Fruit fly (Drosophila melanogaster): ENCODE results near the gene CG9536.

DNA sequence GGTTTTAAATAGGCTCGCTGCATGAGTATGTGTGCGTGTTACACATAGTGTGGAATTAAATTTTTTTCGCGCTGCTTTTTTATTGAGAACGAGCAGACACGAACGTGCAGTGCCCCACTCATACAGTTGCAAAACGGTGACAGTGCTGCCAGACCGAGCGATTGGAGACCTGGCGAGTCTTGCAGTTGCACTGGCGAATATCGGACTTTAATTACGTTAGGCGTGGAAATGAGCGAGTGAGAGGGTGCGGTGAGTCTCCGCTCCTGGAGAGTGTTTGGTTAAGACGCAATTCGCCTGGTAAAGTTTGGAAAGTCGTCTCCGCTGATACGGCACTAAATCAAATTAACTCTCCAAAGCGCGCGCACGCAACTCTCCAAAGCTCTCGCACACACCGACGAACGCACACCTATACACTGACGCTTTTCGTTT, 4.5 kb upstream of the CG9536 start:
- TF ChIP-seq usp (GFP tag; optimal IDR thresholded peaks at IDR 0.05) (no peak), psq (optimal IDR thresholded peaks at IDR 0.05) (no peak), CG8478 (optimal IDR thresholded peaks at IDR 0.05) (no peak)
